Fruit fly (Drosophila melanogaster) whole organism, embryonic: Measurements from ENCODE around the gene nAChRalpha3.
A peak's percentile ranks its signal among the peaks of the same experiment; 100 is the strongest.

Experiments used
- CG10147 ChIP-seq: fragments of 200-800 bp; sonication (Bioruptor generic); optimal IDR thresholded peaks from 2 replicates; lab custom pipeline; 2019; ENCODE audit warnings: missing biosample characterization, mild to moderate bottlenecking, missing genetic modification characterization, moderate library complexity
- CG10431 ChIP-seq: fragments of 200-800 bp; sonication (Bioruptor generic); optimal IDR thresholded peaks from 3 replicates; lab custom pipeline; 2018; ENCODE audit warnings: missing biosample characterization, mild to moderate bottlenecking, missing genetic modification characterization
- CG12104 ChIP-seq: fragments of 200-800 bp; sonication (Bioruptor generic); optimal IDR thresholded peaks from 3 replicates; lab custom pipeline; 2016; ENCODE audit warnings: missing biosample characterization, missing genetic modification characterization
- CG13296 ChIP-seq: fragments of 200-800 bp; sonication (Bioruptor generic); optimal IDR thresholded peaks from 3 replicates; lab custom pipeline; 2018; ENCODE audit warnings: missing biosample characterization, mild to moderate bottlenecking, missing genetic modification characterization
- CG14860 ChIP-seq: fragments of 200-800 bp; sonication (Bioruptor generic); IDR thresholded peaks from 3 replicates; pipeline ENCODE4 v1.3.6; 2022; ENCODE audit warnings: missing biosample characterization, missing genetic modification characterization; ENCODE audit not compliant: partially characterized antibody
- CG14965 ChIP-seq: fragments of 200-800 bp; sonication (Bioruptor generic); optimal IDR thresholded peaks from 2 replicates; lab custom pipeline; 2016; ENCODE audit warnings: missing biosample characterization, missing genetic modification characterization, borderline replicate concordance
- CG1603 ChIP-seq: fragments of 200-800 bp; sonication (Bioruptor generic); optimal IDR thresholded peaks from 2 replicates; lab custom pipeline; 2019; ENCODE audit warnings: missing biosample characterization, mild to moderate bottlenecking, missing genetic modification characterization, moderate library complexity
- CG17359 ChIP-seq: fragments of 200-800 bp; sonication (Bioruptor generic); optimal IDR thresholded peaks from 3 replicates; lab custom pipeline; 2018; ENCODE audit warnings: missing biosample characterization, mild to moderate bottlenecking, missing genetic modification characterization, moderate library complexity
- CG17385 ChIP-seq: fragments of 200-800 bp; sonication (Bioruptor generic); optimal IDR thresholded peaks from 3 replicates; lab custom pipeline; 2018; ENCODE audit warnings: missing biosample characterization, mild to moderate bottlenecking, missing genetic modification characterization
- CG17912 ChIP-seq: fragments of 200-800 bp; sonication (Bioruptor generic); optimal IDR thresholded peaks from 2 replicates; lab custom pipeline; 2018; ENCODE audit warnings: missing biosample characterization, mild to moderate bottlenecking, missing genetic modification characterization
- CG18262 ChIP-seq: fragments of 200-800 bp; optimal IDR thresholded peaks from 3 replicates; lab custom pipeline; 2019; ENCODE audit warnings: missing biosample characterization, mild to moderate bottlenecking, missing genetic modification characterization, moderate library complexity
- CG3065 ChIP-seq: fragments of 200-800 bp; sonication (Bioruptor generic); optimal IDR thresholded peaks from 2 replicates; lab custom pipeline; 2016; ENCODE audit warnings: missing biosample characterization, missing genetic modification characterization
- CG3281 ChIP-seq: fragments of 200-800 bp; sonication (Bioruptor generic); optimal IDR thresholded peaks from 3 replicates; lab custom pipeline; 2017; ENCODE audit warnings: missing biosample characterization, mild to moderate bottlenecking, missing genetic modification characterization
- CG34224 ChIP-seq: fragments of 200-800 bp; sonication (Bioruptor generic); IDR thresholded peaks from 3 replicates; pipeline ENCODE4 v1.3.6; 2022; ENCODE audit warnings: missing biosample characterization, missing genetic modification characterization; ENCODE audit not compliant: partially characterized antibody
- CG4282 ChIP-seq: fragments of 200-800 bp; sonication (Bioruptor generic); optimal IDR thresholded peaks from 2 replicates; lab custom pipeline; 2016; ENCODE audit warnings: missing biosample characterization, missing genetic modification characterization
- CG5953 ChIP-seq: fragments of 200-800 bp; sonication (Bioruptor generic); IDR thresholded peaks from 2 replicates; pipeline ENCODE4 v1.3.6; 2022; ENCODE audit warnings: missing biosample characterization, missing genetic modification characterization
- CG6654 ChIP-seq: fragments of 200-800 bp; sonication (Bioruptor generic); optimal IDR thresholded peaks from 2 replicates; lab custom pipeline; 2017; ENCODE audit warnings: missing biosample characterization, mild to moderate bottlenecking, missing genetic modification characterization
- CG6791 ChIP-seq: fragments of 200-800 bp; sonication (Bioruptor generic); IDR thresholded peaks from 3 replicates; pipeline ENCODE4 v1.3.6; 2022; ENCODE audit warnings: missing biosample characterization, missing genetic modification characterization; ENCODE audit not compliant: partially characterized antibody
- CG7786 ChIP-seq: fragments of 200-800 bp; sonication (Bioruptor generic); optimal IDR thresholded peaks from 2 replicates; lab custom pipeline; 2016; ENCODE audit warnings: missing biosample characterization, missing genetic modification characterization
- CG9932 ChIP-seq: fragments of 200-800 bp; sonication (Bioruptor generic); IDR thresholded peaks from 2 replicates; pipeline ENCODE4 v1.3.6; 2022; ENCODE audit warnings: missing biosample characterization, missing genetic modification characterization
- Ets97D ChIP-seq: fragments of 200-800 bp; sonication (Bioruptor generic); optimal IDR thresholded peaks from 3 replicates; lab custom pipeline; 2016; ENCODE audit warnings: missing biosample characterization, missing genetic modification characterization
- Hey ChIP-seq: fragments of 200-800 bp; sonication (Bioruptor generic); optimal IDR thresholded peaks from 3 replicates; lab custom pipeline; 2018; ENCODE audit warnings: missing biosample characterization, mild to moderate bottlenecking, missing genetic modification characterization
- Hr39 ChIP-seq: fragments of >200 bp; optimal IDR thresholded peaks from 2 replicates; lab custom pipeline; 2017
- Lim3 ChIP-seq: fragments of 200-800 bp; sonication (Bioruptor generic); IDR thresholded peaks from 2 replicates; pipeline ENCODE4 v1.3.6; 2022; ENCODE audit warnings: missing biosample characterization, missing genetic modification characterization
- MESR4 ChIP-seq: fragments of 200-800 bp; sonication (Bioruptor generic); optimal IDR thresholded peaks from 2 replicates; lab custom pipeline; 2018; ENCODE audit warnings: missing biosample characterization, mild to moderate bottlenecking, missing genetic modification characterization, moderate library complexity
- Myb ChIP-seq: fragments of 200-800 bp; sonication (Bioruptor generic); optimal IDR thresholded peaks from 2 replicates; lab custom pipeline; 2016; ENCODE audit warnings: missing biosample characterization, missing genetic modification characterization
- Optix ChIP-seq: fragments of 200-800 bp; sonication (Bioruptor generic); IDR thresholded peaks from 3 replicates; pipeline ENCODE4 v1.3.6; 2022; ENCODE audit warnings: missing biosample characterization, missing genetic modification characterization
- Scr ChIP-seq: fragments of 200-800 bp; sonication (Bioruptor generic); IDR thresholded peaks from 2 replicates; pipeline ENCODE4 v1.3.6; 2022; ENCODE audit warnings: missing biosample characterization, missing genetic modification characterization; ENCODE audit not compliant: partially characterized antibody
- Sry-β ChIP-seq: fragments of 200-800 bp; sonication (Bioruptor generic); optimal IDR thresholded peaks from 2 replicates; lab custom pipeline; 2018; ENCODE audit warnings: missing biosample characterization, mild to moderate bottlenecking, missing genetic modification characterization, moderate library complexity
- Tbp ChIP-seq: fragments of >200 bp; optimal IDR thresholded peaks from 2 replicates; lab custom pipeline; 2018; ENCODE audit warnings: missing biosample characterization, missing genetic modification characterization
- amos ChIP-seq: fragments of 200-800 bp; sonication (Bioruptor generic); IDR thresholded peaks from 2 replicates; pipeline ENCODE4 v1.3.6; 2022; ENCODE audit warnings: missing biosample characterization, missing genetic modification characterization; ENCODE audit not compliant: partially characterized antibody
- ato ChIP-seq: fragments of 200-800 bp; sonication (Bioruptor generic); IDR thresholded peaks from 2 replicates; pipeline ENCODE4 v1.3.6; 2022; ENCODE audit warnings: missing biosample characterization, missing genetic modification characterization; ENCODE audit not compliant: partially characterized antibody
- chif ChIP-seq, 2 experiments: fragments of 200-800 bp; sonication (Bioruptor generic); optimal IDR thresholded peaks; 3 replicates each; lab custom pipeline; 2016; ENCODE audit warnings: missing biosample characterization in 2 of 2, missing genetic modification characterization in 2 of 2
- chn ChIP-seq: fragments of 200-800 bp; sonication (Bioruptor generic); optimal IDR thresholded peaks from 2 replicates; lab custom pipeline; 2016; ENCODE audit warnings: missing biosample characterization, missing genetic modification characterization
- fru ChIP-seq: fragments of >200 bp; optimal IDR thresholded peaks from 2 replicates; lab custom pipeline; 2017
- grau ChIP-seq: fragments of 200-800 bp; optimal IDR thresholded peaks from 3 replicates; lab custom pipeline; 2019; ENCODE audit warnings: missing biosample characterization, mild to moderate bottlenecking, missing genetic modification characterization, moderate library complexity
- gsb ChIP-seq: fragments of 200-800 bp; sonication (Bioruptor generic); IDR thresholded peaks from 2 replicates; pipeline ENCODE4 v1.3.6; 2022; ENCODE audit warnings: missing biosample characterization, missing genetic modification characterization
- ind ChIP-seq: fragments of 200-800 bp; sonication (Bioruptor generic); optimal IDR thresholded peaks from 3 replicates; lab custom pipeline; 2016; ENCODE audit warnings: missing biosample characterization, missing genetic modification characterization
- kah ChIP-seq: fragments of 200-800 bp; sonication (Bioruptor generic); optimal IDR thresholded peaks from 2 replicates; lab custom pipeline; 2018; ENCODE audit warnings: missing biosample characterization, mild to moderate bottlenecking, missing genetic modification characterization
- knrl ChIP-seq: fragments of 200-800 bp; sonication (Bioruptor generic); IDR thresholded peaks from 3 replicates; pipeline ENCODE4 v1.3.6; 2022; ENCODE audit warnings: missing biosample characterization, missing genetic modification characterization; ENCODE audit not compliant: partially characterized antibody
- lab ChIP-seq: fragments of 200-800 bp; sonication (Bioruptor generic); optimal IDR thresholded peaks from 3 replicates; lab custom pipeline; 2017; ENCODE audit warnings: missing biosample characterization, missing genetic modification characterization, mild to moderate bottlenecking, moderate library complexity, missing genetic modification reagents
- nmo ChIP-seq: fragments of 200-800 bp; sonication (Bioruptor generic); optimal IDR thresholded peaks from 2 replicates; lab custom pipeline; 2018; ENCODE audit warnings: missing biosample characterization, mild to moderate bottlenecking, missing genetic modification characterization, moderate library complexity
- nom ChIP-seq: fragments of 200-800 bp; sonication (Bioruptor generic); optimal IDR thresholded peaks from 2 replicates; lab custom pipeline; 2017; ENCODE audit warnings: missing biosample characterization, missing genetic modification characterization, mild to moderate bottlenecking, moderate library complexity, missing genetic modification reagents
- org-1 ChIP-seq: fragments of 200-800 bp; sonication (Bioruptor generic); optimal IDR thresholded peaks from 2 replicates; lab custom pipeline; 2017; ENCODE audit warnings: missing biosample characterization, missing genetic modification characterization
- otp ChIP-seq: fragments of 200-800 bp; sonication (Bioruptor generic); IDR thresholded peaks from 3 replicates; pipeline ENCODE4, ENCODE4 v1.3.6; 2022; ENCODE audit warnings: missing biosample characterization, missing genetic modification characterization
- rib ChIP-seq: fragments of 200-800 bp; sonication (Bioruptor generic); IDR thresholded peaks from 2 replicates; pipeline ENCODE4 v1.3.6; 2022; ENCODE audit warnings: missing biosample characterization, missing genetic modification characterization
- ro ChIP-seq: fragments of 200-800 bp; sonication (Bioruptor generic); IDR thresholded peaks from 2 replicates; pipeline ENCODE4 v1.3.6; 2022; ENCODE audit warnings: missing biosample characterization, missing genetic modification characterization
- schlank ChIP-seq: fragments of 200-800 bp; sonication (Bioruptor generic); optimal IDR thresholded peaks from 2 replicates; lab custom pipeline; 2018; ENCODE audit warnings: missing biosample characterization, mild to moderate bottlenecking, missing genetic modification characterization
- sim ChIP-seq: fragments of 200-800 bp; sonication (Bioruptor generic); IDR thresholded peaks from 2 replicates; pipeline ENCODE4 v1.3.6; 2022; ENCODE audit warnings: missing biosample characterization, missing genetic modification characterization
- stc ChIP-seq: fragments of 200-800 bp; sonication (Bioruptor generic); IDR thresholded peaks from 2 replicates; pipeline ENCODE4 v1.3.6; 2022; ENCODE audit warnings: missing biosample characterization, missing genetic modification characterization
- tgo ChIP-seq: fragments of 200-800 bp; sonication (Bioruptor generic); IDR thresholded peaks from 3 replicates; pipeline ENCODE4 v1.3.6; 2022; ENCODE audit warnings: missing biosample characterization, missing genetic modification characterization

nAChRalpha3 gene

DNA sequence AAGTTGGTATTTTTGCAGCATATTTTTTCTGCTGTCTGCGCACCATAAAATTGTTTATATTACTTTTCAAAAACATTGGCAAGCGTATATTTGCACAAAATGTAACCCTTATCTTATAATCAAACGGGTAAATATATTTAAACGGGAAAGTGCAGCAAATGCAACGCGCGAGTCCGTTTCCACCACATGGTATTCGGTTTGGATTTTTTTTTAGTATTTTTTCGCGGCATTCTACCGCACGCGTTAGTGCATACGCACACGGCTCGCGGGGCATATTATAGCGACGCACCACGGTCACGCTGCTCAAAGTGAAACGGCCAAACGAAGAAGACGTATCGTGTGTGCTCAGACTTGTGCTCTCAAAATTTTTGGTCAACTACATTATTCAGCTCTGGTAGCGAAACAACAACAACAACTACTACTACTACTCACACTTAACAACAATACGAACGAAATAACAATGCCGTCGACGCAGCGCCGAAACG is 42.0 kb upstream of the nAChRalpha3 start, which contains the start of gene Trf2 (continued):
- peak; percentile 61 for TF ChIP-seq Tbp (GFP tag; lab: Kevin White, UChicago)
- TF ChIP-seq nmo (GFP tag; lab: Kevin White, UChicago): peak; percentile 34
- TF ChIP-seq fru: no peak
- TF ChIP-seq CG1603 (tag; lab: Kevin White, UChicago): peak; percentile 2
- no peak for TF ChIP-seq CG17385
- TF ChIP-seq chif (GFP tag; optimal IDR thresholded peaks at IDR 0.05; lab: Kevin White, UChicago): no peak
- no peak for TF ChIP-seq CG3065
- no peak for TF ChIP-seq sim (GFP tag; lab: Robert Waterston, UW)
- TF ChIP-seq Myb: peak; percentile 52
- TF ChIP-seq ro (GFP tag; lab: Robert Waterston, UW): no peak
- TF ChIP-seq CG6791 (GFP tag; lab: Robert Waterston, UW): no peak
- no peak for TF ChIP-seq tgo (GFP tag; lab: Robert Waterston, UW)
- peak; percentile 54; the same call in 1 of the 2 replicates for TF ChIP-seq amos (GFP tag; lab: Robert Waterston, UW)
- TF ChIP-seq CG3281 (GFP tag; lab: Kevin White, UChicago): no peak
- no peak for TF ChIP-seq Lim3 (GFP tag; lab: Robert Waterston, UW)
- no peak for TF ChIP-seq kah (GFP tag; lab: Kevin White, UChicago)
- peak; percentile 50 for TF ChIP-seq MESR4 (GFP tag; lab: Kevin White, UChicago)
- TF ChIP-seq knrl: no peak
- no peak for TF ChIP-seq ind
- TF ChIP-seq Ets97D (GFP tag; lab: Kevin White, UChicago): peak; percentile 31
- TF ChIP-seq Sry-β (GFP tag; lab: Kevin White, UChicago): no peak
- no peak for TF ChIP-seq CG17912 (GFP tag; lab: Kevin White, UChicago)
- TF ChIP-seq CG14965 (GFP tag; lab: Kevin White, UChicago): no peak
- TF ChIP-seq gsb: no peak
- TF ChIP-seq chn (GFP tag; lab: Kevin White, UChicago): no peak
- TF ChIP-seq otp (GFP tag; lab: Robert Waterston, UW): no peak; the same call in 2 of the 3 replicates
- no peak for TF ChIP-seq CG10431 (GFP tag; lab: Kevin White, UChicago)
- no peak for TF ChIP-seq lab (GFP tag; lab: Kevin White, UChicago)
- TF ChIP-seq CG14860: no peak
- TF ChIP-seq CG10147 (GFP tag; lab: Kevin White, UChicago): no peak
- TF ChIP-seq org-1 (GFP tag; lab: Kevin White, UChicago): no peak
- TF ChIP-seq CG5953 (GFP tag; lab: Robert Waterston, UW): no peak
- TF ChIP-seq stc (GFP tag; lab: Robert Waterston, UW): peak; percentile 29; the same call in 1 of the 2 replicates
- TF ChIP-seq CG18262 (tag; lab: Kevin White, UChicago): no peak
- no peak for TF ChIP-seq CG13296 (GFP tag; lab: Kevin White, UChicago)
- TF ChIP-seq CG6654: no peak
- no peak for TF ChIP-seq Optix (GFP tag; lab: Robert Waterston, UW)
- no peak for TF ChIP-seq CG4282 (GFP tag; lab: Kevin White, UChicago)
- TF ChIP-seq Hr39 (lab: Kevin White, UChicago): no peak
- no peak for TF ChIP-seq Scr (GFP tag; lab: Robert Waterston, UW)
- TF ChIP-seq rib (GFP tag; lab: Robert Waterston, UW): peak; percentile 36; the same call in 1 of the 2 replicates
- no peak for TF ChIP-seq CG7786 (GFP tag; lab: Kevin White, UChicago)
- peak; percentile 3 for TF ChIP-seq schlank (tag; lab: Kevin White, UChicago)
- no peak for TF ChIP-seq CG17359 (tag; lab: Kevin White, UChicago)
- TF ChIP-seq ato (GFP tag; lab: Robert Waterston, UW): no peak
- TF ChIP-seq CG12104 (GFP tag; lab: Kevin White, UChicago): no peak
- TF ChIP-seq CG34224 (GFP tag; lab: Robert Waterston, UW): no peak
- peak; percentile 45 for TF ChIP-seq nom (GFP tag; lab: Kevin White, UChicago)
- TF ChIP-seq CG9932: no peak
- TF ChIP-seq grau (tag; lab: Kevin White, UChicago): no peak
- no peak for TF ChIP-seq Hey
